Fruit fly (Drosophila melanogaster): ENCODE data around the gene Acp29AB.

The Acp29AB gene

dm6 chr2L:8414887-8415883 lies 22.2 kb upstream of the Acp29AB start, which contains the start of the genes CG13398 and Akap200:
CG13398 (minus strand) TSS chr2L:8415256.
Akap200 (plus strand) TSS chr2L:8415690.
- no peak for TF ChIP-seq Pif1A (GFP tag; optimal IDR thresholded peaks at IDR 0.05)
- TF ChIP-seq CG15710 (tag; optimal IDR thresholded peaks at IDR 0.05): peak; percentile 28
- peak; percentile 28 for TF ChIP-seq CG9948 (tag; optimal IDR thresholded peaks at IDR 0.05)
- no peak for TF ChIP-seq rn (GFP tag; IDR thresholded peaks at IDR 0.05)
- peak; percentile 44; the same call in 1 of the 2 replicates for TF ChIP-seq CG32121 (GFP tag; IDR thresholded peaks at IDR 0.05)
- 0 out of 3 replicates have a peak, but pooled peaks have one; percentile 15 for TF ChIP-seq CG4496 (GFP tag; IDR thresholded peaks at IDR 0.05)
- no peak for TF ChIP-seq EcR (GFP tag; optimal IDR thresholded peaks at IDR 0.05)
- no peak for TF ChIP-seq CG12605 (GFP tag; IDR thresholded peaks at IDR 0.05)
- no peak for TF ChIP-seq CG10348 (GFP tag; IDR thresholded peaks at IDR 0.05)
- no peak for TF ChIP-seq CG13204 (GFP tag; optimal IDR thresholded peaks at IDR 0.05)
- no peak for TF ChIP-seq CG34367 (tag; optimal IDR thresholded peaks at IDR 0.05)
- TF ChIP-seq Ets98B (GFP tag; IDR thresholded peaks at IDR 0.05): peak; percentile 35
- TF ChIP-seq CG8301 (tag; optimal IDR thresholded peaks at IDR 0.05): no peak
- TF ChIP-seq Pif1B (GFP tag; optimal IDR thresholded peaks at IDR 0.05): peak; percentile 44
- no peak for TF ChIP-seq gl (tag; optimal IDR thresholded peaks at IDR 0.05)
- TF ChIP-seq CG14655 (GFP tag; optimal IDR thresholded peaks at IDR 0.05): no peak
- TF ChIP-seq Snoo (tag; optimal IDR thresholded peaks at IDR 0.05): no peak
- peak; percentile 39 for TF ChIP-seq D1 (tag; optimal IDR thresholded peaks at IDR 0.05)
- peak; percentile 57 for TF ChIP-seq CG8159 (tag; optimal IDR thresholded peaks at IDR 0.05)
- TF ChIP-seq fd96Ca (GFP tag; IDR thresholded peaks at IDR 0.05): peak; percentile 25; the same call in 1 of the 3 replicates
- no peak for TF ChIP-seq CG17806 (tag; optimal IDR thresholded peaks at IDR 0.05)

dm6 chr2L:8411530-8411929 lies 18.5 kb upstream of the Acp29AB start, which contains the start of gene Naglu:
Naglu (minus strand) TSS chr2L:8411868.
- no peak for TF ChIP-seq CG13204 (GFP tag; optimal IDR thresholded peaks at IDR 0.05)
- TF ChIP-seq CG15710 (tag; optimal IDR thresholded peaks at IDR 0.05): no peak
- peak; percentile 57 for TF ChIP-seq EcR (GFP tag; optimal IDR thresholded peaks at IDR 0.05)

- TF ChIP-seq CG8159 (tag; optimal IDR thresholded peaks at IDR 0.05) (peak; percentile 49), fd96Ca (GFP tag; IDR thresholded peaks at IDR 0.05) (peak; percentile 50), CG8301 (tag; optimal IDR thresholded peaks at IDR 0.05) (no peak), rn (GFP tag; IDR thresholded peaks at IDR 0.05) (peak; percentile 24; the same call in 1 of the 2 replicates), CG9948 (tag; optimal IDR thresholded peaks at IDR 0.05) (peak; percentile 12), gl (tag; optimal IDR thresholded peaks at IDR 0.05) (peak; percentile 74), EcR (GFP tag; optimal IDR thresholded peaks at IDR 0.05) (peak; percentile 11), Ets98B (GFP tag; IDR thresholded peaks at IDR 0.05) (0 out of 2 replicates have a peak, but pooled peaks have one; percentile 36), CG4496 (GFP tag; IDR thresholded peaks at IDR 0.05) (peak; percentile 72), Snoo (tag; optimal IDR thresholded peaks at IDR 0.05) (peak; percentile 41), CG13204 (GFP tag; optimal IDR thresholded peaks at IDR 0.05) (no peak), CG12605 (GFP tag; IDR thresholded peaks at IDR 0.05) (peak; percentile 73; the same call in 1 of the 2 replicates), CG10348 (GFP tag; IDR thresholded peaks at IDR 0.05) (no peak), CG14655 (GFP tag; optimal IDR thresholded peaks at IDR 0.05) (no peak), CG32121 (GFP tag; IDR thresholded peaks at IDR 0.05) (peak; percentile 49; the same call in 1 of the 2 replicates), Pif1A (GFP tag; optimal IDR thresholded peaks at IDR 0.05) (no peak), CG17806 (tag; optimal IDR thresholded peaks at IDR 0.05) (peak; percentile 3), D1 (tag; optimal IDR thresholded peaks at IDR 0.05) (no peak), CG34367 (tag; optimal IDR thresholded peaks at IDR 0.05) (peak; percentile 39), Pif1B (GFP tag; optimal IDR thresholded peaks at IDR 0.05) (no peak), CG15710 (tag; optimal IDR thresholded peaks at IDR 0.05) (peak; percentile 35)
Observed at dm6 chr2L:8403286-8404270, 10.6 kb upstream of the Acp29AB start, which contains the start of gene emb. emb (plus strand) TSS chr2L:8403573.

dm6 chr2L:8402928-8403285 lies 9.9 kb upstream of the Acp29AB start, which contains the start of gene fy:
fy (minus strand) TSS chr2L:8403280.
- no peak for TF ChIP-seq rn (GFP tag; IDR thresholded peaks at IDR 0.05)

dm6 chr2L:8399863-8400598 lies 7.0 kb upstream of the Acp29AB start, which contains the start of gene CG31898:
CG31898 (plus strand) TSS chr2L:8400421.
- TF ChIP-seq Snoo (tag; optimal IDR thresholded peaks at IDR 0.05) (no peak), CG15710 (tag; optimal IDR thresholded peaks at IDR 0.05) (no peak), fd96Ca (GFP tag; IDR thresholded peaks at IDR 0.05) (no peak), CG10348 (GFP tag; IDR thresholded peaks at IDR 0.05) (no peak), D1 (tag; optimal IDR thresholded peaks at IDR 0.05) (no peak), CG12605 (GFP tag; IDR thresholded peaks at IDR 0.05) (no peak), Pif1A (GFP tag; optimal IDR thresholded peaks at IDR 0.05) (no peak), Ets98B (GFP tag; IDR thresholded peaks at IDR 0.05) (no peak), Pif1B (GFP tag; optimal IDR thresholded peaks at IDR 0.05) (no peak), CG8159 (tag; optimal IDR thresholded peaks at IDR 0.05) (no peak), EcR (GFP tag; optimal IDR thresholded peaks at IDR 0.05) (no peak), CG17806 (tag; optimal IDR thresholded peaks at IDR 0.05) (no peak), CG8301 (tag; optimal IDR thresholded peaks at IDR 0.05) (no peak), CG14655 (GFP tag; optimal IDR thresholded peaks at IDR 0.05) (no peak), rn (GFP tag; IDR thresholded peaks at IDR 0.05) (no peak), CG4496 (GFP tag; IDR thresholded peaks at IDR 0.05) (no peak), CG34367 (tag; optimal IDR thresholded peaks at IDR 0.05) (no peak), CG9948 (tag; optimal IDR thresholded peaks at IDR 0.05) (no peak), gl (tag; optimal IDR thresholded peaks at IDR 0.05) (no peak)

Data from whole organism, pupa.